Worm (Caenorhabditis elegans) whole organism, mixed stage, embryonic: ENCODE measurements around the gene dpy-3.

ENCODE experiments used
- M03D4.4 ChIP-seq: sonication (generic microtip); optimal IDR thresholded peaks from 2 replicates; lab custom pipeline; 2017; ENCODE audit warnings: mild to moderate bottlenecking, missing genetic modification characterization, missing compliant biosample characterization
- ceh-39 ChIP-seq: fragments of 150-350 bp; optimal IDR thresholded peaks from 2 replicates; lab custom pipeline; 2014; ENCODE audit warnings: missing biosample characterization, missing genetic modification characterization
- ceh-83 ChIP-seq: fragments of 200-800 bp; sonication (Bioruptor generic); optimal IDR thresholded peaks from 2 replicates; lab custom pipeline; 2018; ENCODE audit warnings: mild to moderate bottlenecking, missing genetic modification characterization, missing compliant biosample characterization
- drap-1 ChIP-seq: fragments of 200-800 bp; sonication (Bioruptor generic); optimal IDR thresholded peaks from 3 replicates; lab custom pipeline; 2018; ENCODE audit warnings: mild to moderate bottlenecking, missing genetic modification characterization, missing compliant biosample characterization
- elt-3 ChIP-seq: fragments of 150-350 bp; optimal IDR thresholded peaks from 2 replicates; lab custom pipeline; 2014; ENCODE audit warnings: missing biosample characterization, missing genetic modification characterization
- flh-1 ChIP-seq: fragments of 200-800 bp; sonication (Bioruptor generic); optimal IDR thresholded peaks from 2 replicates; lab custom pipeline; 2018; ENCODE audit warnings: mild to moderate bottlenecking, missing genetic modification characterization, moderate library complexity, missing compliant biosample characterization
- hlh-1 ChIP-seq: fragments of 150-350 bp; optimal IDR thresholded peaks from 2 replicates; lab custom pipeline; 2014; ENCODE audit warnings: missing biosample characterization, missing genetic modification reagents, missing genetic modification characterization
- lin-13 ChIP-seq: fragments of 150-350 bp; optimal IDR thresholded peaks from 2 replicates; lab custom pipeline; 2014; ENCODE audit warnings: missing biosample characterization, missing genetic modification characterization
- lin-32 ChIP-seq: fragments of 200-800 bp; sonication (Bioruptor generic); optimal IDR thresholded peaks from 2 replicates; lab custom pipeline; 2018; ENCODE audit warnings: mild to moderate bottlenecking, missing genetic modification characterization, missing compliant biosample characterization
- lsy-2 ChIP-seq: fragments of 150-350 bp; optimal IDR thresholded peaks from 2 replicates; lab custom pipeline; 2014; ENCODE audit warnings: missing biosample characterization, missing genetic modification characterization
- mab-5 ChIP-seq: fragments of 150-350 bp; optimal IDR thresholded peaks from 2 replicates; lab custom pipeline; 2014; ENCODE audit warnings: missing biosample characterization, missing genetic modification characterization
- mep-1 ChIP-seq: fragments of 150-350 bp; optimal IDR thresholded peaks from 2 replicates; lab custom pipeline; 2017; ENCODE audit warnings: missing biosample characterization, missing genetic modification reagents, missing genetic modification characterization, inconsistent platforms
- mls-2 ChIP-seq: sonication (generic microtip); optimal IDR thresholded peaks from 2 replicates; lab custom pipeline; 2016; ENCODE audit warnings: mild to moderate bottlenecking, missing genetic modification characterization, moderate library complexity, missing compliant biosample characterization
- nhr-12 ChIP-seq: fragments of 150-350 bp; optimal IDR thresholded peaks from 2 replicates; lab custom pipeline; 2014; ENCODE audit warnings: missing biosample characterization, missing genetic modification characterization
- nhr-2 ChIP-seq: fragments of 150-350 bp; optimal IDR thresholded peaks from 2 replicates; lab custom pipeline; 2014; ENCODE audit warnings: missing biosample characterization, missing genetic modification characterization
- nhr-28 ChIP-seq: fragments of 150-350 bp; optimal IDR thresholded peaks from 2 replicates; lab custom pipeline; 2014; ENCODE audit warnings: missing biosample characterization, missing genetic modification characterization
- pha-4 ChIP-seq: fragments of 150-350 bp; optimal IDR thresholded peaks from 2 replicates; lab custom pipeline; 2018; ENCODE audit warnings: missing biosample characterization, missing genetic modification reagents, missing genetic modification characterization
- sem-2 ChIP-seq: fragments of 200-800 bp; sonication (Bioruptor generic); optimal IDR thresholded peaks from 2 replicates; lab custom pipeline; 2018; ENCODE audit warnings: mild to moderate bottlenecking, missing genetic modification characterization, missing compliant biosample characterization
- tbx-8 ChIP-seq: fragments of 200-800 bp; sonication (Bioruptor generic); optimal IDR thresholded peaks from 2 replicates; lab custom pipeline; 2018; ENCODE audit warnings: mild to moderate bottlenecking, missing genetic modification characterization, moderate library complexity, missing compliant biosample characterization
- unc-39 ChIP-seq: fragments of 150-350 bp; optimal IDR thresholded peaks from 2 replicates; lab custom pipeline; 2014; ENCODE audit warnings: missing biosample characterization, missing genetic modification characterization
- zip-8 ChIP-seq: fragments of 150-350 bp; optimal IDR thresholded peaks from 2 replicates; lab custom pipeline; 2014; ENCODE audit warnings: missing biosample characterization, missing genetic modification characterization
- ztf-11 ChIP-seq: fragments of 150-350 bp; optimal IDR thresholded peaks from 2 replicates; lab custom pipeline; 2014; ENCODE audit warnings: missing biosample characterization, missing genetic modification characterization

The dpy-3 gene

DNA sequence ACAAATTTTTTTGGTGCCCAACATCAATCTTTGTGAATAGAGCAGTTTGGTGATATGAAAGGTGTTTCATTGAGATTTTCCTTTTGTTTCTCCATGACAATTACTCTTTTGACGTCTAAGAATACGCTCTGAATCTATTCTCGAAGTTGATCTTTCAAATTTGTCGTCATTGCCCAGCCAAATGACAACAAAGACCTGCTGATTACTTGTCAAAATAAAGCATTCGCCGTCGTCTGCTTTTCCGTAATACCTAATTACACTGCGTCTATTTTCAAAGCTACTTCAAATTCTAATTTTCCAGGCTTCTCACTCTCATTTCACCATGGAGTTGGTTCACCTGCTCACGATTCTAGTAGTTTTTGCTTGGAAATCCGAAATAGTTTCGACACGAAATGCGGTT, 40.1 kb downstream of the dpy-3 start, which contains the start of gene F53B1.3:
F53B1.3 (plus strand) TSS at position 301 of the 400 bp plus-strand sequence.
- TF ChIP-seq unc-39 (tag; lab: Kevin White, UChicago) (no peak), drap-1 (GFP tag; lab: Kevin White, UChicago) (no peak), M03D4.4 (tag; lab: Kevin White, UChicago) (no peak), zip-8 (tag; lab: Kevin White, UChicago) (no peak), elt-3 (tag; lab: Kevin White, UChicago) (no peak), nhr-2 (tag; lab: Kevin White, UChicago) (no peak), tbx-8 (GFP tag; lab: Kevin White, UChicago) (no peak), lin-13 (no peak), ztf-11 (no peak)

DNA sequence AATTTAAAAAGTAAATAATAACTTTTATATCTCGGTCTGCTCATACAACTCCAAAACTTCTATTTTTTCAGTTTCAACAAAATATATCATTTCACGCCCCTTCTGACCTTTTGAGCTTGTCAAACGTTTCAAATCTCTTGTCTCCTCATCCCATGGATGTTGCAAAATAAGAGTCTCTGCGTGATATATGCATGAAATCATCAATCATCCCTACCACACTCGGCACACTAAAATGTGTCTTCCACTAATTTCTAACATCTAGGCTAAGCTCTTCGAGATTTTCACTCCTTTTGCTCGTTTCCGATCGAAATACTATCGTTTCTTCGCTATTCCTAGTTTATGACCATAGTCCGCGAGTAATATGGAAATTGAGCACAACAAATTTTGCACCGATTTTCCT, 46.4 kb downstream of the dpy-3 start:
- TF ChIP-seq M03D4.4 (tag; lab: Kevin White, UChicago) (no peak), mep-1 (tag; lab: Kevin White, UChicago) (no peak), lsy-2 (tag; lab: Kevin White, UChicago) (no peak), tbx-8 (GFP tag; lab: Kevin White, UChicago) (no peak), unc-39 (tag; lab: Kevin White, UChicago) (no peak), sem-2 (GFP tag; lab: Kevin White, UChicago) (no peak), mls-2 (tag; lab: Kevin White, UChicago) (no peak), flh-1 (no peak), nhr-12 (no peak), ceh-39 (no peak), lin-32 (no peak), nhr-28 (tag; lab: Kevin White, UChicago) (no peak), mab-5 (tag; lab: Kevin White, UChicago) (no peak), elt-3 (tag; lab: Kevin White, UChicago) (no peak)

DNA sequence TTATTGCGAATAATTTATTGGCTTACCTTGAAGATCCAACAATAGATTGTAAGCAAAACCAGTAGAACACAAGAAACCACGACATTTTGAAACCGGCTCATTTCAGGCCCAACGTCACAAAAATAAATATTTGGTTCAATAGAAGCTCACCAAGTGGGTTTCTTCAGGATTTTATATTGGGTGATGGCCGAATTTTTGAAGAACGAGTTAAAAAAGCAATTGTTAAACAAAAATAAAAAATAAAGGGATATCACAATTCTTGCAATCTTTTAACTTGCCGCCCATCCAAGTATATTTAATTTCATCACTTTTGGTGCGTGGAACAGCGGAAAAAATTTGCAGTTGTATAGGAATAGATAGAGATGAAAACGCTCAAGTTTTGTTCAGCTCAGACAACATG, 48.6 kb downstream of the dpy-3 start, which contains the start of gene T21D9.2:
T21D9.2 (minus strand) TSS at position 101 of the 400 bp plus-strand sequence.
- TF ChIP-seq lin-13 (no peak), nhr-12 (no peak), mab-5 (tag; lab: Kevin White, UChicago) (no peak), pha-4 (tag; lab: Kevin White, UChicago) (no peak), tbx-8 (GFP tag; lab: Kevin White, UChicago) (no peak), nhr-2 (tag; lab: Kevin White, UChicago) (no peak), ceh-83 (GFP tag; lab: Kevin White, UChicago) (no peak), hlh-1 (tag; lab: Kevin White, UChicago) (no peak), M03D4.4 (tag; lab: Kevin White, UChicago) (no peak)
